Fruit fly (Drosophila melanogaster) whole organism, embryonic: ENCODE results near the gene CG3815.
A peak's percentile ranks its signal among the peaks of the same experiment; 100 is the strongest.

Source experiments
- Atf-2 ChIP-seq: fragments of 200-800 bp; sonication (Bioruptor generic); optimal IDR thresholded peaks from 2 replicates; lab custom pipeline; 2016; ENCODE audit warnings: missing biosample characterization, missing genetic modification characterization
- BEAF-32 ChIP-seq: fragments of 200-800 bp; sonication (Bioruptor generic); optimal IDR thresholded peaks from 3 replicates; lab custom pipeline; 2017; ENCODE audit warnings: missing biosample characterization, missing genetic modification characterization, mild to moderate bottlenecking, moderate library complexity, missing genetic modification reagents
- Bdp1 ChIP-seq: fragments of 200-800 bp; sonication (Bioruptor generic); optimal IDR thresholded peaks from 3 replicates; lab custom pipeline; 2016; ENCODE audit warnings: missing biosample characterization, missing genetic modification characterization
- BtbVII ChIP-seq: fragments of 200-800 bp; sonication (Bioruptor generic); optimal IDR thresholded peaks from 3 replicates; lab custom pipeline; 2017; ENCODE audit warnings: missing biosample characterization, mild to moderate bottlenecking, missing genetic modification characterization
- C15 ChIP-seq: fragments of 200-800 bp; sonication (Bioruptor generic); IDR thresholded peaks from 3 replicates; pipeline ENCODE4 v1.3.6; 2022; ENCODE audit warnings: missing biosample characterization, missing genetic modification characterization
- CG10267 ChIP-seq: fragments of 200-800 bp; sonication (Bioruptor generic); optimal IDR thresholded peaks from 2 replicates; lab custom pipeline; 2018; ENCODE audit warnings: missing biosample characterization, mild to moderate bottlenecking, missing genetic modification characterization, moderate library complexity
- CG10431 ChIP-seq: fragments of 200-800 bp; sonication (Bioruptor generic); optimal IDR thresholded peaks from 3 replicates; lab custom pipeline; 2018; ENCODE audit warnings: missing biosample characterization, mild to moderate bottlenecking, missing genetic modification characterization
- CG10979 ChIP-seq: fragments of 200-800 bp; sonication (Bioruptor generic); optimal IDR thresholded peaks from 2 replicates; lab custom pipeline; 2018; ENCODE audit warnings: missing biosample characterization, mild to moderate bottlenecking, missing genetic modification characterization, moderate library complexity
- CG11560 ChIP-seq: fragments of 200-800 bp; sonication (Bioruptor generic); IDR thresholded peaks from 3 replicates; pipeline ENCODE4 v1.3.6; 2022; ENCODE audit warnings: missing biosample characterization, missing genetic modification characterization
- CG12071 ChIP-seq: fragments of 200-800 bp; sonication (Bioruptor generic); optimal IDR thresholded peaks from 3 replicates; lab custom pipeline; 2018; ENCODE audit warnings: missing biosample characterization, mild to moderate bottlenecking, missing genetic modification characterization
- CG12744 ChIP-seq: fragments of 200-800 bp; sonication (Bioruptor generic); optimal IDR thresholded peaks from 2 replicates; lab custom pipeline; 2016; ENCODE audit warnings: missing biosample characterization, missing genetic modification characterization
- CG13296 ChIP-seq: fragments of 200-800 bp; sonication (Bioruptor generic); optimal IDR thresholded peaks from 3 replicates; lab custom pipeline; 2018; ENCODE audit warnings: missing biosample characterization, mild to moderate bottlenecking, missing genetic modification characterization
- CG14441 ChIP-seq: fragments of 200-800 bp; sonication (Bioruptor generic); IDR thresholded peaks from 2 replicates; pipeline ENCODE4 v1.3.6; 2022; ENCODE audit warnings: missing biosample characterization, missing genetic modification characterization
- CG15073 ChIP-seq: fragments of 200-800 bp; sonication (Bioruptor generic); optimal IDR thresholded peaks from 2 replicates; lab custom pipeline; 2016; ENCODE audit warnings: missing biosample characterization, missing genetic modification characterization
- CG1603 ChIP-seq: fragments of 200-800 bp; sonication (Bioruptor generic); optimal IDR thresholded peaks from 2 replicates; lab custom pipeline; 2019; ENCODE audit warnings: missing biosample characterization, mild to moderate bottlenecking, missing genetic modification characterization, moderate library complexity
- CG17361 ChIP-seq: fragments of 200-800 bp; sonication (Bioruptor generic); IDR thresholded peaks from 3 replicates; pipeline ENCODE4 v1.3.6; 2022; ENCODE audit warnings: missing biosample characterization, missing genetic modification characterization
- CG17912 ChIP-seq: fragments of 200-800 bp; sonication (Bioruptor generic); optimal IDR thresholded peaks from 2 replicates; lab custom pipeline; 2018; ENCODE audit warnings: missing biosample characterization, mild to moderate bottlenecking, missing genetic modification characterization
- CG18476 ChIP-seq: fragments of 200-800 bp; sonication (Bioruptor generic); optimal IDR thresholded peaks from 2 replicates; lab custom pipeline; 2016; ENCODE audit warnings: missing biosample characterization, mild to moderate bottlenecking, missing genetic modification characterization
- CG2678 ChIP-seq: fragments of 200-800 bp; sonication (Bioruptor generic); optimal IDR thresholded peaks from 3 replicates; lab custom pipeline; 2019; ENCODE audit warnings: missing biosample characterization, mild to moderate bottlenecking, missing genetic modification characterization, moderate library complexity
- CG4328 ChIP-seq: fragments of 200-800 bp; sonication (Bioruptor generic); optimal IDR thresholded peaks from 3 replicates; lab custom pipeline; 2017; ENCODE audit warnings: missing biosample characterization, missing genetic modification reagents, missing genetic modification characterization
- CG43689 ChIP-seq: fragments of 200-800 bp; sonication (Bioruptor generic); IDR thresholded peaks from 2 replicates; pipeline ENCODE4 v1.3.6; 2022; ENCODE audit warnings: missing biosample characterization, missing genetic modification characterization
- CG4854 ChIP-seq: fragments of 200-800 bp; sonication (Bioruptor generic); optimal IDR thresholded peaks from 2 replicates; lab custom pipeline; 2016; ENCODE audit warnings: missing biosample characterization, missing genetic modification characterization, inconsistent platforms
- CG5180 ChIP-seq: fragments of 200-800 bp; sonication (Bioruptor generic); optimal IDR thresholded peaks from 3 replicates; lab custom pipeline; 2017; ENCODE audit warnings: missing biosample characterization, missing genetic modification characterization, mild to moderate bottlenecking, moderate library complexity, missing genetic modification reagents
- CG5245 ChIP-seq: fragments of 200-800 bp; sonication (Bioruptor generic); optimal IDR thresholded peaks from 3 replicates; lab custom pipeline; 2016; ENCODE audit warnings: missing biosample characterization, missing genetic modification characterization
- CG9437 ChIP-seq: fragments of 200-800 bp; sonication (Bioruptor generic); optimal IDR thresholded peaks from 2 replicates; lab custom pipeline; 2018; ENCODE audit warnings: missing biosample characterization, mild to moderate bottlenecking, missing genetic modification characterization
- Chrac-16 ChIP-seq: fragments of 200-800 bp; sonication (Bioruptor generic); optimal IDR thresholded peaks from 3 replicates; lab custom pipeline; 2016; ENCODE audit warnings: missing biosample characterization, missing genetic modification characterization
- Dfd ChIP-seq, 2 experiments: fragments of >200 bp; optimal IDR thresholded peaks; 2 replicates each; lab custom pipeline; 2017; ENCODE audit warnings: missing biosample characterization in 2 of 2, missing genetic modification characterization in 2 of 2
- Dip3 ChIP-seq: fragments of 200-800 bp; sonication (Bioruptor generic); optimal IDR thresholded peaks from 3 replicates; lab custom pipeline; 2016; ENCODE audit warnings: missing biosample characterization, missing genetic modification characterization
- ERR ChIP-seq: fragments of 200-800 bp; sonication (Bioruptor generic); optimal IDR thresholded peaks from 2 replicates; lab custom pipeline; 2016; ENCODE audit warnings: missing biosample characterization, missing genetic modification characterization
- Hr78 ChIP-seq, 2 experiments: fragments of 200-800 bp in 1 of 2; fragments of >200 bp in 1 of 2; sonication (Bioruptor generic) in 1 of 2; optimal IDR thresholded peaks; 2 replicates each; lab custom pipeline; 2017 to 2019; ENCODE audit warnings: missing biosample characterization in 2 of 2, missing genetic modification characterization in 2 of 2, mild to moderate bottlenecking in 1 of 2, moderate library complexity in 1 of 2
- Meics ChIP-seq: fragments of 200-800 bp; sonication (Bioruptor generic); optimal IDR thresholded peaks from 2 replicates; lab custom pipeline; 2017; ENCODE audit warnings: missing biosample characterization, mild to moderate bottlenecking, missing genetic modification characterization
- Optix ChIP-seq: fragments of 200-800 bp; sonication (Bioruptor generic); IDR thresholded peaks from 3 replicates; pipeline ENCODE4 v1.3.6; 2022; ENCODE audit warnings: missing biosample characterization, missing genetic modification characterization
- PHDP ChIP-seq: fragments of 200-800 bp; sonication (Bioruptor generic); optimal IDR thresholded peaks from 3 replicates; lab custom pipeline; 2018; ENCODE audit warnings: missing biosample characterization, mild to moderate bottlenecking, missing genetic modification characterization, moderate library complexity
- Six4 ChIP-seq: fragments of 200-800 bp; sonication (Bioruptor generic); optimal IDR thresholded peaks from 2 replicates; lab custom pipeline; 2016; ENCODE audit warnings: missing biosample characterization, missing genetic modification characterization
- Stat92E ChIP-seq, 3 experiments: fragments of >200 bp in 2 of 3; fragments of 200-800 bp in 1 of 3; sonication (Bioruptor generic) in 1 of 3; optimal IDR thresholded peaks; 2 replicates each; lab custom pipeline; 2017 to 2019; ENCODE audit warnings: missing biosample characterization in 3 of 3, missing genetic modification characterization in 3 of 3, mild to moderate bottlenecking in 1 of 3, moderate library complexity in 1 of 3
- Xbp1 ChIP-seq: fragments of 200-800 bp; sonication (Bioruptor generic); optimal IDR thresholded peaks from 3 replicates; lab custom pipeline; 2016; ENCODE audit warnings: missing biosample characterization, mild to moderate bottlenecking, missing genetic modification characterization
- bcd ChIP-seq: fragments of 200-800 bp; sonication (Bioruptor generic); optimal IDR thresholded peaks from 2 replicates; lab custom pipeline; 2017; ENCODE audit warnings: missing biosample characterization, mild to moderate bottlenecking, missing genetic modification characterization
- bigmax ChIP-seq: fragments of 200-800 bp; sonication (Bioruptor generic); optimal IDR thresholded peaks from 2 replicates; lab custom pipeline; 2018; ENCODE audit warnings: missing biosample characterization, mild to moderate bottlenecking, missing genetic modification characterization
- cato ChIP-seq: fragments of 200-800 bp; sonication (Bioruptor generic); optimal IDR thresholded peaks from 2 replicates; lab custom pipeline; 2016; ENCODE audit warnings: missing biosample characterization, missing genetic modification characterization, borderline replicate concordance
- fd96Cb ChIP-seq: fragments of 200-800 bp; sonication (Bioruptor generic); optimal IDR thresholded peaks from 2 replicates; lab custom pipeline; 2018; ENCODE audit warnings: missing biosample characterization, mild to moderate bottlenecking, missing genetic modification characterization, moderate library complexity
- gsb-n ChIP-seq: fragments of 200-800 bp; sonication (Bioruptor generic); optimal IDR thresholded peaks from 3 replicates; lab custom pipeline; 2018; ENCODE audit warnings: missing biosample characterization, mild to moderate bottlenecking, missing genetic modification characterization
- ham ChIP-seq: fragments of 200-800 bp; sonication (Bioruptor generic); IDR thresholded peaks from 2 replicates; pipeline ENCODE4 v1.3.6; 2022; ENCODE audit warnings: missing biosample characterization, missing genetic modification characterization
- jigr1 ChIP-seq: fragments of 200-800 bp; sonication (Bioruptor generic); IDR thresholded peaks from 3 replicates; pipeline ENCODE4 v1.3.6; 2022; ENCODE audit warnings: missing biosample characterization, missing genetic modification characterization
- peb ChIP-seq: fragments of 200-800 bp; sonication (Bioruptor generic); IDR thresholded peaks from 2 replicates; pipeline ENCODE4 v1.3.6; 2022; ENCODE audit warnings: missing biosample characterization, missing genetic modification characterization
- row ChIP-seq: fragments of 200-800 bp; sonication (Bioruptor generic); IDR thresholded peaks from 3 replicates; pipeline ENCODE4 v1.3.6; 2022; ENCODE audit warnings: missing biosample characterization, missing genetic modification characterization
- run ChIP-seq: fragments of 200-800 bp; sonication (Bioruptor generic); optimal IDR thresholded peaks from 3 replicates; lab custom pipeline; 2018; ENCODE audit warnings: missing biosample characterization, mild to moderate bottlenecking, missing genetic modification characterization
- schlank ChIP-seq: fragments of 200-800 bp; sonication (Bioruptor generic); optimal IDR thresholded peaks from 2 replicates; lab custom pipeline; 2018; ENCODE audit warnings: missing biosample characterization, mild to moderate bottlenecking, missing genetic modification characterization
- slbo ChIP-seq: fragments of 200-800 bp; sonication (Bioruptor generic); IDR thresholded peaks from 2 replicates; pipeline ENCODE4 v1.3.6; 2022; ENCODE audit warnings: missing biosample characterization, missing genetic modification characterization
- slou ChIP-seq: fragments of 200-800 bp; sonication (Bioruptor generic); optimal IDR thresholded peaks from 3 replicates; lab custom pipeline; 2016; ENCODE audit warnings: missing biosample characterization, missing genetic modification characterization

CG3815 gene

DNA sequence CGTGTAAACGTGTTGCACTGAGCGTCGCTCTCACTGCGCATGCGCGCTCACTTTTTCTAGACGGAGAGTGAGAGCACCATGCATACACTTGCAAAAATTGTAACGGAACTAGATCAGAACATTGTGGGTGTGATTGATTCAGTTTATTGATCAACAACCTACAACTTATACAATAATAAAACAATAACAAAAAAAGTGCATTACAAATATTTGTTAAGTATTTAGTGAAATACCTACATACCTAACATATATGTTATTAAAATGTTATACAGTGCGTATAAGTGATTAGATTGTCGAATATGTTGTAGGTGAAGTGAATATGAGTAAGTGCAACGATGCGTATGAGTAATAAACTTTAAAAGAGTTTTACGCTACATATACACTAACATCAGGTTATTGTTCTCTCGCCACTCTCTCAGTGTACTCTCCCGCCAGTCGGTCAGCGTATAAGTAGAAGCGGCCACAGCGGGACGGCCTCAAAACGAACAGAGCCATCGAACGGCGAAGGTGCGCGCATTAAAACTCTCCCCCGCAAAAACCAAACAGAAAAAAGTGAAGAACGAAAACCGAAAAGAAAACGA is 35.3 kb downstream of the CG3815 start, which contains the start of gene CG42240 (continued):
- TF ChIP-seq run (tag; lab: Kevin White, UChicago) (peak; percentile 84), CG4328 (GFP tag; lab: Kevin White, UChicago) (peak; percentile 90), Dfd (GFP tag; optimal IDR thresholded peaks at IDR 0.05; lab: Kevin White, UChicago) (no peak), CG10267 (peak; percentile 87), CG14441 (GFP tag; lab: Robert Waterston, UW) (peak; percentile 72), CG5245 (peak; percentile 77), bcd (GFP tag; lab: Kevin White, UChicago) (peak; percentile 91), Hr78 (GFP tag; optimal IDR thresholded peaks at IDR 0.05; lab: Kevin White, UChicago) (peak in 1 of 2 experiments; percentile 88), CG10431 (GFP tag; lab: Kevin White, UChicago) (peak; percentile 66), bigmax (GFP tag; lab: Kevin White, UChicago) (no peak), CG9437 (GFP tag; lab: Kevin White, UChicago) (peak; percentile 93), CG12744 (GFP tag; lab: Kevin White, UChicago) (no peak), slou (GFP tag; lab: Kevin White, UChicago) (peak; percentile 61), C15 (GFP tag; lab: Robert Waterston, UW) (0 out of 3 replicates have a peak, but pooled peaks have one; percentile 49), CG12071 (GFP tag; lab: Kevin White, UChicago) (peak; percentile 78), CG4854 (GFP tag; lab: Kevin White, UChicago) (peak; percentile 79), ERR (peak; percentile 48), CG13296 (GFP tag; lab: Kevin White, UChicago) (peak; percentile 92), BEAF-32 (GFP tag; lab: Kevin White, UChicago) (no peak), Six4 (GFP tag; lab: Kevin White, UChicago) (peak; percentile 84), CG11560 (peak; percentile 60; the same call in 2 of the 3 replicates), CG15073 (peak; percentile 31), row (peak; percentile 91), CG10979 (tag; lab: Kevin White, UChicago) (peak; percentile 94), CG5180 (GFP tag; lab: Kevin White, UChicago) (peak; percentile 82), PHDP (peak; percentile 91), Meics (GFP tag; lab: Kevin White, UChicago) (peak; percentile 91), slbo (GFP tag; lab: Robert Waterston, UW) (peak; percentile 74), cato (GFP tag; lab: Kevin White, UChicago) (peak; percentile 81), BtbVII (GFP tag; lab: Kevin White, UChicago) (peak; percentile 91), CG18476 (GFP tag; lab: Kevin White, UChicago) (peak; percentile 87), Xbp1 (GFP tag; lab: Kevin White, UChicago) (peak; percentile 91), CG17912 (GFP tag; lab: Kevin White, UChicago) (no peak), Dip3 (GFP tag; lab: Kevin White, UChicago) (peak; percentile 29), Stat92E (GFP tag; optimal IDR thresholded peaks at IDR 0.05; lab: Kevin White, UChicago) (peak in 1 of 3 experiments; percentile 69), peb (GFP tag; lab: Robert Waterston, UW) (peak; percentile 65), Optix (GFP tag; lab: Robert Waterston, UW) (no peak), Chrac-16 (GFP tag; lab: Kevin White, UChicago) (peak; percentile 88), jigr1 (GFP tag; lab: Robert Waterston, UW) (peak; percentile 67; the same call in 2 of the 3 replicates), CG17361 (GFP tag; lab: Robert Waterston, UW) (peak; percentile 98), CG1603 (tag; lab: Kevin White, UChicago) (peak; percentile 70), schlank (tag; lab: Kevin White, UChicago) (peak; percentile 14), Bdp1 (GFP tag; lab: Kevin White, UChicago) (peak; percentile 39), CG43689 (GFP tag; lab: Robert Waterston, UW) (peak; percentile 31; the same call in 1 of the 2 replicates), fd96Cb (peak; percentile 92), CG2678 (tag; lab: Kevin White, UChicago) (peak; percentile 96), gsb-n (tag; lab: Kevin White, UChicago) (peak; percentile 85), ham (no peak), Atf-2 (GFP tag; lab: Kevin White, UChicago) (peak; percentile 80)
